Worm (Caenorhabditis elegans) whole organism, young adult: ENCODE data around the gene T02H6.9.

ENCODE experiments used
- B0019.2 ChIP-seq: fragments of 200-800 bp; sonication (Bioruptor generic); conservative IDR thresholded peaks from 2 replicates; pipeline ENCODE4 v1.3.6; 2022; ENCODE audit warnings: missing genetic modification reagents, missing genetic modification characterization, missing compliant biosample characterization
- C06A6.2 ChIP-seq: fragments of 200-800 bp; sonication (Bioruptor generic); conservative IDR thresholded peaks from 2 replicates; pipeline ENCODE4 v1.3.6; 2022; ENCODE audit warnings: missing genetic modification characterization, missing compliant biosample characterization
- C17E4.6 ChIP-seq: fragments of 200-800 bp; sonication (Bioruptor generic); IDR thresholded peaks from 2 replicates; pipeline ENCODE4 v1.3.6; 2022; ENCODE audit warnings: missing genetic modification reagents, missing genetic modification characterization, missing compliant biosample characterization
- F33H1.4 ChIP-seq: fragments of 200-800 bp; sonication (Bioruptor generic); IDR thresholded peaks from 2 replicates; pipeline ENCODE4 v1.3.6; 2022; ENCODE audit warnings: missing genetic modification reagents, missing genetic modification characterization, missing compliant biosample characterization
- F37B4.10 ChIP-seq: fragments of 200-800 bp; sonication (Bioruptor generic); IDR thresholded peaks from 2 replicates; pipeline ENCODE4 v1.3.6; 2022; ENCODE audit warnings: missing genetic modification characterization, missing compliant biosample characterization
- F39B2.1 ChIP-seq: fragments of 200-800 bp; sonication (Bioruptor generic); IDR thresholded peaks from 2 replicates; pipeline ENCODE4 v1.3.6; 2022; ENCODE audit warnings: missing genetic modification reagents, missing genetic modification characterization, missing compliant biosample characterization
- K11D2.4 ChIP-seq: fragments of 200-800 bp; sonication (Bioruptor generic); IDR thresholded peaks from 2 replicates; pipeline ENCODE4 v1.3.6; 2022; ENCODE audit warnings: missing genetic modification reagents, missing genetic modification characterization, missing compliant biosample characterization
- Y53G8AR.9 ChIP-seq: fragments of 200-800 bp; sonication (Bioruptor generic); conservative IDR thresholded peaks from 2 replicates; pipeline ENCODE4 v1.3.6; 2022; ENCODE audit warnings: missing genetic modification reagents, missing genetic modification characterization, missing compliant biosample characterization
- Y56A3A.18 ChIP-seq: fragments of 200-800 bp; sonication (Bioruptor generic); IDR thresholded peaks from 2 replicates; pipeline ENCODE4 v1.3.6; 2022; ENCODE audit warnings: missing genetic modification reagents, missing genetic modification characterization, missing compliant biosample characterization
- Y95B8A.8 ChIP-seq: fragments of 200-800 bp; sonication (Bioruptor generic); IDR thresholded peaks from 2 replicates; pipeline ENCODE4 v1.3.6; 2022; ENCODE audit warnings: missing genetic modification reagents, missing genetic modification characterization, missing compliant biosample characterization
- aptf-2 ChIP-seq: fragments of 200-800 bp; sonication (Bioruptor generic); conservative IDR thresholded peaks from 2 replicates; pipeline ENCODE4 v1.3.6; 2022; ENCODE audit warnings: missing genetic modification reagents, missing genetic modification characterization, missing compliant biosample characterization
- aptf-3 ChIP-seq: fragments of 200-800 bp; sonication (Bioruptor generic); IDR thresholded peaks from 2 replicates; pipeline ENCODE4 v1.3.6; 2022; ENCODE audit warnings: missing genetic modification characterization, missing compliant biosample characterization
- attf-3 ChIP-seq: fragments of 200-800 bp; sonication (Bioruptor generic); conservative IDR thresholded peaks from 2 replicates; pipeline ENCODE4 v1.3.6; 2022; ENCODE audit warnings: missing genetic modification reagents, missing genetic modification characterization, missing compliant biosample characterization
- attf-6 ChIP-seq: fragments of 200-800 bp; sonication (Bioruptor generic); IDR thresholded peaks from 2 replicates; pipeline ENCODE4 v1.3.6; 2022; ENCODE audit warnings: missing genetic modification reagents, missing genetic modification characterization, missing compliant biosample characterization
- bed-1 ChIP-seq: fragments of 200-800 bp; sonication (Bioruptor generic); IDR thresholded peaks from 2 replicates; pipeline ENCODE4 v1.3.6; 2022; ENCODE audit warnings: missing genetic modification reagents, missing genetic modification characterization, missing compliant biosample characterization
- cebp-2 ChIP-seq: fragments of 200-800 bp; sonication (Bioruptor generic); IDR thresholded peaks from 2 replicates; pipeline ENCODE4 v1.3.6; 2022; ENCODE audit warnings: missing genetic modification characterization, missing compliant biosample characterization
- ceh-100 ChIP-seq: fragments of 200-800 bp; sonication (Bioruptor generic); IDR thresholded peaks from 2 replicates; pipeline ENCODE4 v1.3.6; 2022; ENCODE audit warnings: missing genetic modification reagents, missing genetic modification characterization, missing compliant biosample characterization
- ceh-40 ChIP-seq: fragments of 200-800 bp; sonication (Bioruptor generic); IDR thresholded peaks from 2 replicates; pipeline ENCODE4 v1.3.6; 2022; ENCODE audit warnings: missing genetic modification characterization, missing compliant biosample characterization
- ceh-58 ChIP-seq: fragments of 200-800 bp; sonication (Bioruptor generic); IDR thresholded peaks from 2 replicates; pipeline ENCODE4 v1.3.6; 2022; ENCODE audit warnings: missing genetic modification characterization, missing compliant biosample characterization
- ceh-91 ChIP-seq: fragments of 200-800 bp; sonication (Bioruptor generic); IDR thresholded peaks from 2 replicates; pipeline ENCODE4 v1.3.6; 2022; ENCODE audit warnings: missing genetic modification reagents, missing genetic modification characterization, missing compliant biosample characterization
- dox-1 ChIP-seq: fragments of 200-800 bp; sonication (Bioruptor generic); IDR thresholded peaks from 2 replicates; pipeline ENCODE4 v1.3.6; 2022; ENCODE audit warnings: missing genetic modification reagents, missing genetic modification characterization, missing compliant biosample characterization
- egl-18 ChIP-seq: fragments of 200-800 bp; sonication (Bioruptor generic); IDR thresholded peaks from 2 replicates; pipeline ENCODE4 v1.3.6; 2022; ENCODE audit warnings: missing genetic modification reagents, missing genetic modification characterization, missing compliant biosample characterization
- egl-44 ChIP-seq: fragments of 200-800 bp; sonication (Bioruptor generic); IDR thresholded peaks from 2 replicates; pipeline ENCODE4 v1.3.6; 2022; ENCODE audit warnings: missing genetic modification reagents, missing genetic modification characterization, missing compliant biosample characterization
- egrh-3 ChIP-seq: fragments of 200-800 bp; sonication (Bioruptor generic); IDR thresholded peaks from 2 replicates; pipeline ENCODE4 v1.3.6; 2022; ENCODE audit warnings: missing genetic modification reagents, missing genetic modification characterization, missing compliant biosample characterization
- hmg-20 ChIP-seq: fragments of 200-800 bp; sonication (Bioruptor generic); IDR thresholded peaks from 2 replicates; pipeline ENCODE4 v1.3.6; 2022; ENCODE audit warnings: missing genetic modification reagents, missing genetic modification characterization, missing compliant biosample characterization
- hsf-1 ChIP-seq: fragments of 200-800 bp; sonication (Bioruptor generic); IDR thresholded peaks from 2 replicates; pipeline ENCODE4 v1.3.6; 2022; ENCODE audit warnings: missing genetic modification reagents, missing genetic modification characterization, missing compliant biosample characterization
- lag-1 ChIP-seq: fragments of 200-800 bp; sonication (Bioruptor generic); IDR thresholded peaks from 2 replicates; pipeline ENCODE4 v1.3.6; 2022; ENCODE audit warnings: missing genetic modification reagents, missing genetic modification characterization, missing compliant biosample characterization
- let-526 ChIP-seq: fragments of 200-800 bp; sonication (Bioruptor generic); IDR thresholded peaks from 2 replicates; pipeline ENCODE4 v1.3.6; 2022; ENCODE audit warnings: missing genetic modification reagents, missing genetic modification characterization, missing compliant biosample characterization
- lin-26 ChIP-seq: fragments of 200-800 bp; sonication (Bioruptor generic); IDR thresholded peaks from 2 replicates; pipeline ENCODE4 v1.3.6; 2022; ENCODE audit warnings: missing genetic modification reagents, missing genetic modification characterization, missing compliant biosample characterization
- madf-3 ChIP-seq: fragments of 200-800 bp; sonication (Bioruptor generic); IDR thresholded peaks from 2 replicates; pipeline ENCODE4 v1.3.6; 2022; ENCODE audit warnings: missing genetic modification reagents, missing genetic modification characterization, missing compliant biosample characterization
- madf-6 ChIP-seq: fragments of 200-800 bp; sonication (Bioruptor generic); IDR thresholded peaks from 2 replicates; pipeline ENCODE4 v1.3.6; 2022; ENCODE audit warnings: missing genetic modification reagents, missing genetic modification characterization, missing compliant biosample characterization
- madf-8 ChIP-seq: fragments of 200-800 bp; sonication (Bioruptor generic); conservative IDR thresholded peaks from 2 replicates; pipeline ENCODE4 v1.3.6; 2022; ENCODE audit warnings: missing genetic modification reagents, missing genetic modification characterization, missing compliant biosample characterization
- mcd-1 ChIP-seq: fragments of 200-800 bp; sonication (Bioruptor generic); IDR thresholded peaks from 2 replicates; pipeline ENCODE4 v1.3.6; 2022; ENCODE audit warnings: missing genetic modification reagents, missing genetic modification characterization, missing compliant biosample characterization
- nfya-2 ChIP-seq: fragments of 200-800 bp; sonication (Bioruptor generic); IDR thresholded peaks from 2 replicates; pipeline ENCODE4 v1.3.6; 2022; ENCODE audit warnings: missing genetic modification reagents, missing genetic modification characterization, missing compliant biosample characterization
- nfyb-1 ChIP-seq: fragments of 200-800 bp; sonication (Bioruptor generic); IDR thresholded peaks from 2 replicates; pipeline ENCODE4 v1.3.6; 2022; ENCODE audit warnings: missing genetic modification reagents, missing genetic modification characterization, missing compliant biosample characterization
- pbrm-1 ChIP-seq: fragments of 200-800 bp; sonication (Bioruptor generic); IDR thresholded peaks from 2 replicates; pipeline ENCODE4 v1.3.6; 2022; ENCODE audit warnings: missing genetic modification reagents, missing genetic modification characterization, missing compliant biosample characterization
- ztf-25 ChIP-seq: fragments of 200-800 bp; sonication (Bioruptor generic); IDR thresholded peaks from 2 replicates; pipeline ENCODE4 v1.3.6; 2022; ENCODE audit warnings: missing genetic modification reagents, missing genetic modification characterization, missing compliant biosample characterization
- ztf-28 ChIP-seq: fragments of 200-800 bp; sonication (Bioruptor generic); IDR thresholded peaks from 2 replicates; pipeline ENCODE4 v1.3.6; 2022; ENCODE audit warnings: missing genetic modification reagents, missing genetic modification characterization, missing compliant biosample characterization
- ztf-6 ChIP-seq: fragments of 200-800 bp; sonication (Bioruptor generic); IDR thresholded peaks from 2 replicates; pipeline ENCODE4 v1.3.6; 2022; ENCODE audit warnings: missing genetic modification reagents, missing genetic modification characterization, missing compliant biosample characterization

Gene T02H6.9

DNA sequence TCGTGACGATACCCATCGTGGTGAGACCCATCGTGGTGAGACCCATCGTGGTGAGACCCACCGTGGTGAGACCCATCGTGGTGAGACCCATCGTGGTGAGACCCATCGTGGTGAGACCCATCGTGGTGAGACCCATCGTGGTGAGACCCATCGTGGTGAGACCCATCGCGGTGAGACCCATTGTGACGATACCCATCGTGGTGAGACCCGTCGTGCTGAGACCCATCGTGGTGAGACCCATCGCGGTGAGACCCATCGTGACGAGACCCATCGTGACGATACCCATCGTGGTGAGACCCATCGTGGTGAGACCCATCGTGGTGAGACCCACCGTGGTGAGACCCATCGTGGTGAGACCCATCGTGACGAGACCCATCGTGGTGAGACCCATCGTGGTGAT, 16.4 kb downstream of the T02H6.9 start (continued):
- TF ChIP-seq nfyb-1 (GFP tag; lab: Robert Waterston, UW) (peak; percentile 68), F37B4.10 (GFP tag; lab: Robert Waterston, UW) (peak; percentile 90; the same call in 1 of the 2 replicates), B0019.2 (GFP tag; lab: Robert Waterston, UW) (0 out of 2 replicates have a peak, but pooled peaks have one; percentile 32), pbrm-1 (0 out of 2 replicates have a peak, but pooled peaks have one; percentile 30), ceh-58 (GFP tag; lab: Robert Waterston, UW) (peak; percentile 74; the same call in 1 of the 2 replicates), lin-26 (GFP tag; lab: Robert Waterston, UW) (0 out of 2 replicates have a peak, but pooled peaks have one; percentile 56), madf-3 (GFP tag; lab: Robert Waterston, UW) (peak; percentile 76), aptf-3 (GFP tag; lab: Robert Waterston, UW) (peak; percentile 91)

DNA sequence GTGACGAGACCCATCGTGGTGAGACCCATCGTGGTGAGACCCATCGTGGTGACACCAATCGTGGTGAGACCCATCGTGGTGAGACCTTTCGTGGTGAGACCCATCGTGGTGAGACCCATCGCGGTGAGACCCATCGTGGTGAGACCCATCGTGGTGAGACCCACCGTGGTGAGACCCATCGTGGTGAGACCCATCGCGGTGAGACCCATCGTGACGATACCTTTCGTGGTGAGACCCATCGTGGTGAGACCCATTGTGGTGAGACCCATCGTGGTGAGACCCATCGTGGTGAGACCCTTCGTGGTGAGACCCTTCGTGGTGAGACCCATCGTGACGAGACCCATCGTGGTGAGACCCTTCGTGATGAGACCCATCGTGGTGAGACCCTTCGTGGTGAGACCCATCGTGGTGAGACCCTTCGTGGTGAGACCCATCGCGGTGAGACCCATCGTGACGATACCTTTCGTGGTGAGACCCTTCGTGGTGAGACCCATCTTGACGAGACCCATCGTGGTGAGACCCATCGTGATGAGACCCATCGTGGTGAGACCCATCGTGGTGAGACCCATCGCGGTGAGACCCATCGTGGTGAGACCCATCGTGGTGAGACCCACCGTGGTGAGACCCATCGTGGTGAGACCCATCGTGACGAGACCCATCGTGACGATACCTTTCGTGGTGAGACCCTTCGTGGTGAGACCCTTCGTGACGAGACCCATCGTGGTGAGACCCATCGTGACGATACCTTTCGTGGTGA, 18.3 kb downstream of the T02H6.9 start:
- peak; percentile 46; the same call in 1 of the 2 replicates for TF ChIP-seq C06A6.2
- TF ChIP-seq ztf-28 (GFP tag; lab: Robert Waterston, UW) = peak; percentile 79
- TF ChIP-seq attf-3 (GFP tag; lab: Robert Waterston, UW) = 0 out of 2 replicates have a peak, but pooled peaks have one; percentile 8
- 0 out of 2 replicates have a peak, but pooled peaks have one; percentile 10 for TF ChIP-seq mcd-1 (GFP tag; lab: Robert Waterston, UW)
- peak; percentile 73 for TF ChIP-seq lin-26 (GFP tag; lab: Robert Waterston, UW)
- TF ChIP-seq F39B2.1 (GFP tag; lab: Robert Waterston, UW) = peak; percentile 78; the same call in 1 of the 2 replicates
- peak; percentile 74; the same call in 1 of the 2 replicates for TF ChIP-seq egl-18 (GFP tag; lab: Robert Waterston, UW)
- TF ChIP-seq ceh-58 (GFP tag; lab: Robert Waterston, UW) = peak; percentile 98
- TF ChIP-seq egl-44 (GFP tag; lab: Robert Waterston, UW) = 0 out of 2 replicates have a peak, but pooled peaks have one; percentile 75
- 0 out of 2 replicates have a peak, but pooled peaks have one; percentile 74 for TF ChIP-seq nfya-2 (GFP tag; lab: Robert Waterston, UW)
- peak; percentile 81; the same call in 1 of the 2 replicates for TF ChIP-seq egrh-3 (GFP tag; lab: Robert Waterston, UW)
- peak; percentile 51; the same call in 1 of the 2 replicates for TF ChIP-seq dox-1
- peak; percentile 64; the same call in 1 of the 2 replicates for TF ChIP-seq ztf-25 (GFP tag; lab: Robert Waterston, UW)
- 0 out of 2 replicates have a peak, but pooled peaks have one; percentile 27 for TF ChIP-seq attf-6 (GFP tag; lab: Robert Waterston, UW)
- peak; percentile 78 for TF ChIP-seq F33H1.4
- TF ChIP-seq aptf-2 (GFP tag; lab: Robert Waterston, UW) = 0 out of 2 replicates have a peak, but pooled peaks have one; percentile 13
- 0 out of 2 replicates have a peak, but pooled peaks have one; percentile 20 for TF ChIP-seq Y95B8A.8 (GFP tag; lab: Robert Waterston, UW)
- TF ChIP-seq cebp-2 (GFP tag; lab: Robert Waterston, UW) = peak; percentile 84; the same call in 1 of the 2 replicates
- 0 out of 2 replicates have a peak, but pooled peaks have one; percentile 54 for TF ChIP-seq ztf-6 (GFP tag; lab: Robert Waterston, UW)
- TF ChIP-seq madf-3 (GFP tag; lab: Robert Waterston, UW) = peak; percentile 93
- TF ChIP-seq K11D2.4 (GFP tag; lab: Robert Waterston, UW) = 0 out of 2 replicates have a peak, but pooled peaks have one; percentile 44
- TF ChIP-seq Y53G8AR.9 (GFP tag; lab: Robert Waterston, UW) = peak; percentile 85
- TF ChIP-seq Y56A3A.18 = peak; percentile 12; the same call in 1 of the 2 replicates
- TF ChIP-seq ceh-100 (GFP tag; lab: Robert Waterston, UW) = 0 out of 2 replicates have a peak, but pooled peaks have one; percentile 31
- peak; percentile 88; the same call in 1 of the 2 replicates for TF ChIP-seq bed-1 (GFP tag; lab: Robert Waterston, UW)
- peak; percentile 87; the same call in 1 of the 2 replicates for TF ChIP-seq lag-1 (GFP tag; lab: Robert Waterston, UW)
- peak; percentile 31 for TF ChIP-seq madf-8 (GFP tag; lab: Robert Waterston, UW)
- peak; percentile 41; the same call in 1 of the 2 replicates for TF ChIP-seq ceh-91 (GFP tag; lab: Robert Waterston, UW)
- peak; percentile 59; the same call in 1 of the 2 replicates for TF ChIP-seq ceh-40 (GFP tag; lab: Robert Waterston, UW)
- 0 out of 2 replicates have a peak, but pooled peaks have one; percentile 18 for TF ChIP-seq madf-6 (GFP tag; lab: Robert Waterston, UW)
- 0 out of 2 replicates have a peak, but pooled peaks have one; percentile 75 for TF ChIP-seq aptf-3 (GFP tag; lab: Robert Waterston, UW)
- TF ChIP-seq hsf-1 (GFP tag; lab: Robert Waterston, UW) = peak; percentile 73; the same call in 1 of the 2 replicates
- TF ChIP-seq hmg-20 (GFP tag; lab: Robert Waterston, UW) = 0 out of 2 replicates have a peak, but pooled peaks have one; percentile 32
- TF ChIP-seq C17E4.6 = 0 out of 2 replicates have a peak, but pooled peaks have one; percentile 22
- 0 out of 2 replicates have a peak, but pooled peaks have one; percentile 47 for TF ChIP-seq let-526 (GFP tag; lab: Robert Waterston, UW)
